Worm (Caenorhabditis elegans): ENCODE measurements around the gene Y45G12B.2.
A peak's percentile ranks its signal among the peaks of the same experiment; 100 is the strongest.

Gene Y45G12B.2

ce11 chrV:2671155-2671554 lies 23.4 kb upstream of the Y45G12B.2 start, which contains the start of gene kel-8:
TSS of gene kel-8 (plus strand) at chrV:2671455.
- TF ChIP-seq med-1 (GFP tag; optimal IDR thresholded peaks at IDR 0.05; ENCODE audit: insufficient read depth) (no peak), ref-1 (GFP tag; conservative IDR thresholded peaks at IDR 0.05) (no peak), klf-2 (GFP tag; conservative IDR thresholded peaks at IDR 0.05) (no peak), flt-1 (GFP tag; IDR thresholded peaks at IDR 0.05) (no peak), T22C8.4 (GFP tag; IDR thresholded peaks at IDR 0.05) (no peak), ztf-23 (GFP tag; IDR thresholded peaks at IDR 0.05) (no peak), cog-1 (tag; optimal IDR thresholded peaks at IDR 0.05) (no peak), ztf-29 (GFP tag; IDR thresholded peaks at IDR 0.05) (no peak), tab-1 (GFP tag; IDR thresholded peaks at IDR 0.05) (no peak)

- TF ChIP-seq flt-1 (GFP tag; IDR thresholded peaks at IDR 0.05) (peak; percentile 53; the same call in 1 of the 2 replicates), tab-1 (GFP tag; IDR thresholded peaks at IDR 0.05) (no peak), cog-1 (tag; optimal IDR thresholded peaks at IDR 0.05) (peak; percentile 55)
These were observed 22.0 kb upstream of the Y45G12B.2 start, which contains the start of gene W02G9.3 for ce11 chrV:2672603-2673002. TSS of gene W02G9.3 (plus strand) at chrV:2672986.

- TF ChIP-seq tab-1 (GFP tag; IDR thresholded peaks at IDR 0.05): peak; percentile 86
- 0 out of 2 replicates have a peak, but pooled peaks have one; percentile 25 for TF ChIP-seq klf-2 (GFP tag; conservative IDR thresholded peaks at IDR 0.05)
- TF ChIP-seq T22C8.4 (GFP tag; IDR thresholded peaks at IDR 0.05): no peak
- TF ChIP-seq ztf-29 (GFP tag; IDR thresholded peaks at IDR 0.05): no peak
- TF ChIP-seq ref-1 (GFP tag; conservative IDR thresholded peaks at IDR 0.05): peak; percentile 67
- peak; percentile 85 for TF ChIP-seq ztf-23 (GFP tag; IDR thresholded peaks at IDR 0.05)
- TF ChIP-seq cog-1 (tag; optimal IDR thresholded peaks at IDR 0.05): no peak
- peak; percentile 45 for TF ChIP-seq med-1 (GFP tag; optimal IDR thresholded peaks at IDR 0.05; ENCODE audit: insufficient read depth)
- peak; percentile 86 for TF ChIP-seq flt-1 (GFP tag; IDR thresholded peaks at IDR 0.05)
These were observed 20.8 kb upstream of the Y45G12B.2 start for ce11 chrV:2673807-2674206.

ce11 chrV:2675692-2676091 lies 18.9 kb upstream of the Y45G12B.2 start:
- no peak for TF ChIP-seq T22C8.4 (GFP tag; IDR thresholded peaks at IDR 0.05)
- no peak for TF ChIP-seq ztf-23 (GFP tag; IDR thresholded peaks at IDR 0.05)
- no peak for TF ChIP-seq ztf-29 (GFP tag; IDR thresholded peaks at IDR 0.05)
- TF ChIP-seq flt-1 (GFP tag; IDR thresholded peaks at IDR 0.05): no peak
- no peak for TF ChIP-seq med-1 (GFP tag; optimal IDR thresholded peaks at IDR 0.05; ENCODE audit: insufficient read depth)
- no peak for TF ChIP-seq tab-1 (GFP tag; IDR thresholded peaks at IDR 0.05)
- TF ChIP-seq cog-1 (tag; optimal IDR thresholded peaks at IDR 0.05): no peak
- no peak for TF ChIP-seq ref-1 (GFP tag; conservative IDR thresholded peaks at IDR 0.05)
- no peak for TF ChIP-seq klf-2 (GFP tag; conservative IDR thresholded peaks at IDR 0.05)

ce11 chrV:2677648-2678047 lies 16.9 kb upstream of the Y45G12B.2 start:
- TF ChIP-seq T22C8.4 (GFP tag; IDR thresholded peaks at IDR 0.05) (no peak), med-1 (GFP tag; optimal IDR thresholded peaks at IDR 0.05; ENCODE audit: insufficient read depth) (no peak), ref-1 (GFP tag; conservative IDR thresholded peaks at IDR 0.05) (no peak), ztf-23 (GFP tag; IDR thresholded peaks at IDR 0.05) (no peak), ztf-29 (GFP tag; IDR thresholded peaks at IDR 0.05) (no peak), klf-2 (GFP tag; conservative IDR thresholded peaks at IDR 0.05) (no peak), cog-1 (tag; optimal IDR thresholded peaks at IDR 0.05) (no peak)

- TF ChIP-seq ref-1 (GFP tag; conservative IDR thresholded peaks at IDR 0.05) (no peak), cog-1 (tag; optimal IDR thresholded peaks at IDR 0.05) (no peak), ztf-29 (GFP tag; IDR thresholded peaks at IDR 0.05) (no peak), T22C8.4 (GFP tag; IDR thresholded peaks at IDR 0.05) (no peak), med-1 (GFP tag; optimal IDR thresholded peaks at IDR 0.05; ENCODE audit: insufficient read depth) (no peak), flt-1 (GFP tag; IDR thresholded peaks at IDR 0.05) (no peak), klf-2 (GFP tag; conservative IDR thresholded peaks at IDR 0.05) (no peak), ztf-23 (GFP tag; IDR thresholded peaks at IDR 0.05) (no peak), tab-1 (GFP tag; IDR thresholded peaks at IDR 0.05) (no peak)
These were observed 11.1 kb upstream of the Y45G12B.2 start for ce11 chrV:2683497-2683896.

ce11 chrV:2684227-2684626 lies 10.3 kb upstream of the Y45G12B.2 start:
- no peak for TF ChIP-seq ref-1 (GFP tag; conservative IDR thresholded peaks at IDR 0.05)
- TF ChIP-seq T22C8.4 (GFP tag; IDR thresholded peaks at IDR 0.05): no peak
- TF ChIP-seq tab-1 (GFP tag; IDR thresholded peaks at IDR 0.05): no peak
- TF ChIP-seq cog-1 (tag; optimal IDR thresholded peaks at IDR 0.05): no peak
- no peak for TF ChIP-seq ztf-29 (GFP tag; IDR thresholded peaks at IDR 0.05)
- TF ChIP-seq klf-2 (GFP tag; conservative IDR thresholded peaks at IDR 0.05): no peak
- TF ChIP-seq flt-1 (GFP tag; IDR thresholded peaks at IDR 0.05): no peak

ce11 chrV:2688562-2688961 lies 6.0 kb upstream of the Y45G12B.2 start:
- TF ChIP-seq ref-1 (GFP tag; conservative IDR thresholded peaks at IDR 0.05) (no peak), tab-1 (GFP tag; IDR thresholded peaks at IDR 0.05) (no peak), klf-2 (GFP tag; conservative IDR thresholded peaks at IDR 0.05) (no peak), ztf-23 (GFP tag; IDR thresholded peaks at IDR 0.05) (no peak), T22C8.4 (GFP tag; IDR thresholded peaks at IDR 0.05) (no peak), med-1 (GFP tag; optimal IDR thresholded peaks at IDR 0.05; ENCODE audit: insufficient read depth) (no peak), cog-1 (tag; optimal IDR thresholded peaks at IDR 0.05) (no peak), flt-1 (GFP tag; IDR thresholded peaks at IDR 0.05) (no peak)

- TF ChIP-seq cog-1 (tag; optimal IDR thresholded peaks at IDR 0.05) (no peak), flt-1 (GFP tag; IDR thresholded peaks at IDR 0.05) (no peak), ztf-23 (GFP tag; IDR thresholded peaks at IDR 0.05) (no peak), ztf-29 (GFP tag; IDR thresholded peaks at IDR 0.05) (no peak), ref-1 (GFP tag; conservative IDR thresholded peaks at IDR 0.05) (no peak), med-1 (GFP tag; optimal IDR thresholded peaks at IDR 0.05; ENCODE audit: insufficient read depth) (no peak), tab-1 (GFP tag; IDR thresholded peaks at IDR 0.05) (no peak), T22C8.4 (GFP tag; IDR thresholded peaks at IDR 0.05) (no peak), klf-2 (GFP tag; conservative IDR thresholded peaks at IDR 0.05) (no peak)
These were observed 4.1 kb upstream of the Y45G12B.2 start for ce11 chrV:2690478-2690877.

ce11 chrV:2690948-2691347 lies 3.6 kb upstream of the Y45G12B.2 start:
- TF ChIP-seq ref-1 (GFP tag; conservative IDR thresholded peaks at IDR 0.05): no peak
- no peak for TF ChIP-seq cog-1 (tag; optimal IDR thresholded peaks at IDR 0.05)
- TF ChIP-seq tab-1 (GFP tag; IDR thresholded peaks at IDR 0.05): no peak
- no peak for TF ChIP-seq flt-1 (GFP tag; IDR thresholded peaks at IDR 0.05)

Data from whole organism, midembryonic.